Fruit fly (Drosophila melanogaster) S2 (cell line): Measurements from ENCODE around the gene Zn72D.

Source experiments
- CG8478 ChIP-seq: fragments of >200 bp; optimal IDR thresholded peaks from 2 replicates; lab custom pipeline; 2018
- CTCF ChIP-seq, 2 experiments: fragments of >200 bp; optimal IDR thresholded peaks; 2 replicates each; lab custom pipeline; 2018

- TF ChIP-seq CTCF (optimal IDR thresholded peaks at IDR 0.05; lab: Kevin White, UChicago) = no peak
- TF ChIP-seq CG8478 (lab: Kevin White, UChicago) = no peak
Observed at dm6 chr3L:16128481-16128972, 16.1 kb upstream of the Zn72D start, which contains the start of gene Pgm1.
